Fruit fly (Drosophila melanogaster) whole organism, pupa: ENCODE measurements around the gene Cchl.

Source experiments
- CG10348 ChIP-seq: fragments of 200-800 bp; sonication (Bioruptor generic); IDR thresholded peaks from 2 replicates; pipeline ENCODE4 v1.3.6; 2022; ENCODE audit warnings: missing biosample characterization, missing genetic modification characterization
- CG13204 ChIP-seq: fragments of 200-800 bp; sonication (Bioruptor generic); optimal IDR thresholded peaks from 2 replicates; lab custom pipeline; 2018; ENCODE audit warnings: missing biosample characterization, mild to moderate bottlenecking, missing genetic modification characterization, moderate library complexity
- CG15710 ChIP-seq: fragments of 200-800 bp; sonication (Bioruptor generic); optimal IDR thresholded peaks from 2 replicates; lab custom pipeline; 2018; ENCODE audit warnings: missing biosample characterization, mild to moderate bottlenecking, missing genetic modification characterization, moderate library complexity
- CG34367 ChIP-seq: fragments of 200-800 bp; sonication (Bioruptor generic); optimal IDR thresholded peaks from 2 replicates; lab custom pipeline; 2018; ENCODE audit warnings: missing biosample characterization, mild to moderate bottlenecking, missing genetic modification characterization
- CG4496 ChIP-seq: fragments of 200-800 bp; sonication (Bioruptor generic); IDR thresholded peaks from 3 replicates; pipeline ENCODE4 v1.3.6; 2022; ENCODE audit warnings: missing biosample characterization, missing genetic modification characterization
- CG8159 ChIP-seq: fragments of 200-800 bp; sonication (Bioruptor generic); optimal IDR thresholded peaks from 3 replicates; lab custom pipeline; 2018; ENCODE audit warnings: missing biosample characterization, mild to moderate bottlenecking, missing genetic modification characterization, moderate library complexity
- CG9948 ChIP-seq: fragments of 200-800 bp; sonication (Bioruptor generic); optimal IDR thresholded peaks from 2 replicates; lab custom pipeline; 2018; ENCODE audit warnings: missing biosample characterization, mild to moderate bottlenecking, missing genetic modification characterization, moderate library complexity
- D1 ChIP-seq: fragments of 200-800 bp; sonication (Bioruptor generic); optimal IDR thresholded peaks from 2 replicates; lab custom pipeline; 2018; ENCODE audit warnings: missing biosample characterization, mild to moderate bottlenecking, missing genetic modification characterization, moderate library complexity
- Ets98B ChIP-seq: fragments of 200-800 bp; sonication (Bioruptor generic); IDR thresholded peaks from 2 replicates; pipeline ENCODE4 v1.3.6; 2022; ENCODE audit warnings: missing biosample characterization, missing genetic modification characterization
- Snoo ChIP-seq: fragments of 200-800 bp; sonication (Bioruptor generic); optimal IDR thresholded peaks from 3 replicates; lab custom pipeline; 2017; ENCODE audit warnings: missing biosample characterization, mild to moderate bottlenecking, missing genetic modification characterization, inconsistent platforms
- fd96Ca ChIP-seq: fragments of 200-800 bp; sonication (Bioruptor generic); IDR thresholded peaks from 3 replicates; pipeline ENCODE4 v1.3.6; 2022; ENCODE audit warnings: missing biosample characterization, missing genetic modification characterization
- gl ChIP-seq: fragments of 200-800 bp; sonication (Bioruptor generic); optimal IDR thresholded peaks from 2 replicates; lab custom pipeline; 2018; ENCODE audit warnings: missing biosample characterization, mild to moderate bottlenecking, missing genetic modification characterization

DNA sequence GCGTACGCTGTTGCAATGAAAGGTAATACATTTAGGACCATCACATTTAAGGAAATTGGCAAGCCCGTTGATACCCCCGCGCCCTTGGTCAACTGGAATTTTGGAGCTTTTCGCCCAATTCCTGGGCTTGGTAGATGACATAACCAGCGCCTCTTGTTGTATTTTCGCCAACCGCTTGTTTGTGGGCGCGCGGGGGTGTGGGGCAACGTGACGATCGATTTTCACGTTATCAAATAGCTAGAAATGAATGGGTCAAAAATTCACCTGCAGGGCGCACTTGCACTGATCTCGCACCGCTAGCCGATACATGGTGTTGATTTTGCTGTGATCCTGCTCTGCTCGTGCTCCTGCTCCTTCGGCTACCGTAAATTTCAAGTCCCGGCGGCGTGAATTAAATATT is 4.7 kb downstream of the Cchl start:
- TF ChIP-seq Snoo (tag; lab: Kevin White, UChicago) = no peak
- TF ChIP-seq CG8159 (tag; lab: Kevin White, UChicago) = no peak
- TF ChIP-seq fd96Ca (GFP tag; lab: Robert Waterston, UW) = no peak
- TF ChIP-seq Ets98B (GFP tag; lab: Robert Waterston, UW) = no peak
- TF ChIP-seq CG15710 (tag; lab: Kevin White, UChicago) = no peak
- no peak for TF ChIP-seq CG4496
- no peak for TF ChIP-seq D1 (tag; lab: Kevin White, UChicago)
- no peak for TF ChIP-seq gl (tag; lab: Kevin White, UChicago)
- TF ChIP-seq CG10348 (GFP tag; lab: Robert Waterston, UW) = no peak
- TF ChIP-seq CG34367 (tag; lab: Kevin White, UChicago) = no peak
- no peak for TF ChIP-seq CG9948
- no peak for TF ChIP-seq CG13204 (GFP tag; lab: Kevin White, UChicago)
